Fruit fly (Drosophila melanogaster): Measurements from ENCODE around the gene ppk19.

ppk19 gene

DNA sequence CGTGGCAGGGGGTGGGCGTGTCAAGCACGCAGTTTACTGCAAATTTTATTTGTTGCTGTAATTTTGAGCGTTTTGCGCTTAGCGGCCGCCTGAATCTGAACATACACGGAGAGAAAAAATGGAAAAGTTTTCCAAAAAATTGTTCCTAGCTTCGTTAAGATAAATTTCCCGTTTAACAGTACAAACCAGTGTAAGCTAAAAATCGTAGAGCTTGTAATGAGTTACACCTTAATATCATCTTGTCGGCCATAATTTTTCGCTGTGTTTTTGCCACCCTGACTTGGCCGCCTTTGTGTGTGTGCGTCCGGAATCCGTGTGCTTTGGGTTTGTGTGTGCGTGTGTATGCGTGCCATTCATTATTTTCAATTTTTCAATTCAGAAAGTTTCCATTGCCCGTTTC, 20.8 kb upstream of the ppk19 start (continued):
- no peak for TF ChIP-seq sna (GFP tag; IDR thresholded peaks at IDR 0.05; ENCODE audit: partially characterized antibody)
- TF ChIP-seq CG8290 (GFP tag; optimal IDR thresholded peaks at IDR 0.05) = no peak
- TF ChIP-seq CG8290 (tag; optimal IDR thresholded peaks at IDR 0.05) = peak in 1 of 2 experiments; percentile 41
- TF ChIP-seq CG10565 (GFP tag; optimal IDR thresholded peaks at IDR 0.05) = no peak
- TF ChIP-seq CG11696 (GFP tag; IDR thresholded peaks at IDR 0.05) = no peak
- no peak for TF ChIP-seq Ets97D (GFP tag; optimal IDR thresholded peaks at IDR 0.05)
- TF ChIP-seq so (GFP tag; IDR thresholded peaks at IDR 0.05) = 0 out of 3 replicates have a peak, but pooled peaks have one; percentile 49
- TF ChIP-seq pum (GFP tag; optimal IDR thresholded peaks at IDR 0.05) = no peak
- peak; percentile 9 for TF ChIP-seq CG6765 (GFP tag; optimal IDR thresholded peaks at IDR 0.05)
- TF ChIP-seq knrl (GFP tag; IDR thresholded peaks at IDR 0.05; ENCODE audit: partially characterized antibody) = no peak
- TF ChIP-seq Adf1 (GFP tag; IDR thresholded peaks at IDR 0.05) = no peak
- no peak for TF ChIP-seq crol (GFP tag; IDR thresholded peaks at IDR 0.05)
- no peak for TF ChIP-seq CG8359 (GFP tag; optimal IDR thresholded peaks at IDR 0.05; ENCODE audit: borderline replicate concordance)
- peak; percentile 60 for TF ChIP-seq Hmr (GFP tag; optimal IDR thresholded peaks at IDR 0.05)
- TF ChIP-seq Abd-B (GFP tag; optimal IDR thresholded peaks at IDR 0.05) = no peak
- TF ChIP-seq psq (GFP tag; optimal IDR thresholded peaks at IDR 0.05) = no peak
- TF ChIP-seq CG18599 (GFP tag; optimal IDR thresholded peaks at IDR 0.05) = peak; percentile 84
- no peak for TF ChIP-seq gt (GFP tag; IDR thresholded peaks at IDR 0.05)
- TF ChIP-seq CG15073 (GFP tag; optimal IDR thresholded peaks at IDR 0.05) = no peak
- peak; percentile 42 for TF ChIP-seq CG2120 (GFP tag; optimal IDR thresholded peaks at IDR 0.05)
- no peak for TF ChIP-seq CG13287 (GFP tag; IDR thresholded peaks at IDR 0.05; ENCODE audit: partially characterized antibody)
- no peak for TF ChIP-seq Usf (GFP tag; optimal IDR thresholded peaks at IDR 0.05)
- no peak for TF ChIP-seq CG5180 (GFP tag; optimal IDR thresholded peaks at IDR 0.05)
- TF ChIP-seq CG13123 (GFP tag; optimal IDR thresholded peaks at IDR 0.05) = no peak
- no peak for TF ChIP-seq Myb (GFP tag; optimal IDR thresholded peaks at IDR 0.05)
- no peak for TF ChIP-seq vnd (GFP tag; IDR thresholded peaks at IDR 0.05; ENCODE audit: partially characterized antibody)
- no peak for TF ChIP-seq Six4 (GFP tag; optimal IDR thresholded peaks at IDR 0.05)
- TF ChIP-seq cwo (GFP tag; optimal IDR thresholded peaks at IDR 0.05) = peak; percentile 47
- TF ChIP-seq H2.0 (GFP tag; IDR thresholded peaks at IDR 0.05) = no peak
- TF ChIP-seq CG10543 (GFP tag; optimal IDR thresholded peaks at IDR 0.05) = no peak
- no peak for TF ChIP-seq HLH3B (GFP tag; IDR thresholded peaks at IDR 0.05)
- TF ChIP-seq Sry-δ (GFP tag; optimal IDR thresholded peaks at IDR 0.05) = no peak
- TF ChIP-seq sr (GFP tag; IDR thresholded peaks at IDR 0.05) = no peak
- no peak for TF ChIP-seq nerfin-1 (tag; optimal IDR thresholded peaks at IDR 0.05)
- no peak for TF ChIP-seq CG11695 (GFP tag; IDR thresholded peaks at IDR 0.05)
- TF ChIP-seq CG9437 (GFP tag; optimal IDR thresholded peaks at IDR 0.05) = no peak
- TF ChIP-seq fru (optimal IDR thresholded peaks at IDR 0.05) = no peak
- TF ChIP-seq Stat92E (GFP tag; optimal IDR thresholded peaks at IDR 0.05) = no peak
- no peak for TF ChIP-seq Vsx1 (GFP tag; optimal IDR thresholded peaks at IDR 0.05)
- TF ChIP-seq Bgb (GFP tag; IDR thresholded peaks at IDR 0.05; ENCODE audit: partially characterized antibody) = no peak
- no peak for TF ChIP-seq Dek (tag; optimal IDR thresholded peaks at IDR 0.05)
- no peak for TF ChIP-seq Nf-YC (tag; optimal IDR thresholded peaks at IDR 0.05)
- peak; percentile 24 for TF ChIP-seq lilli (GFP tag; optimal IDR thresholded peaks at IDR 0.05)
- TF ChIP-seq Antp (GFP tag; optimal IDR thresholded peaks at IDR 0.05) = no peak
- TF ChIP-seq CG7928 (GFP tag; optimal IDR thresholded peaks at IDR 0.05) = no peak
- TF ChIP-seq HmgD (GFP tag; optimal IDR thresholded peaks at IDR 0.05) = no peak
- TF ChIP-seq CG12391 (tag; optimal IDR thresholded peaks at IDR 0.05) = peak; percentile 35
- TF ChIP-seq CG17912 (GFP tag; optimal IDR thresholded peaks at IDR 0.05) = no peak
- no peak for TF ChIP-seq CG9609 (GFP tag; optimal IDR thresholded peaks at IDR 0.05)
- TF ChIP-seq Mrtf (GFP tag; IDR thresholded peaks at IDR 0.05) = no peak
- TF ChIP-seq CG14050 (GFP tag; IDR thresholded peaks at IDR 0.05) = no peak

Measured in whole organism, embryonic.